Fruit fly (Drosophila melanogaster): ENCODE results near the gene Stip1.
A peak's percentile ranks its signal among the peaks of the same experiment; 100 is the strongest.

Stip1 gene

dm6 chr2L:306188-306927 lies 11.4 kb downstream of the Stip1 start (continued):
- TF ChIP-seq CG10979 (tag; optimal IDR thresholded peaks at IDR 0.05), result no peak
- TF ChIP-seq Mad (GFP tag; optimal IDR thresholded peaks at IDR 0.05), result no peak
- TF ChIP-seq lilli (GFP tag; optimal IDR thresholded peaks at IDR 0.05), result no peak
- TF ChIP-seq vvl (GFP tag; IDR thresholded peaks at IDR 0.05), result no peak
- no peak for TF ChIP-seq pita (GFP tag; optimal IDR thresholded peaks at IDR 0.05)
- TF ChIP-seq CG42726 (GFP tag; IDR thresholded peaks at IDR 0.05; ENCODE audit: partially characterized antibody), result no peak
- TF ChIP-seq Ada2b (GFP tag; IDR thresholded peaks at IDR 0.05), result no peak
- no peak for TF ChIP-seq onecut (GFP tag; IDR thresholded peaks at IDR 0.05)
- peak; percentile 36 to 77 for TF ChIP-seq Trl (optimal IDR thresholded peaks at IDR 0.05)
- no peak for TF ChIP-seq Trl (GFP tag; optimal IDR thresholded peaks at IDR 0.05)
- no peak for TF ChIP-seq CG9797 (GFP tag; optimal IDR thresholded peaks at IDR 0.05)
- no peak for TF ChIP-seq ap (GFP tag; IDR thresholded peaks at IDR 0.05)
- TF ChIP-seq zen (tag; optimal IDR thresholded peaks at IDR 0.05), result no peak
- TF ChIP-seq CG14667 (GFP tag; IDR thresholded peaks at IDR 0.05), result no peak
- TF ChIP-seq CG10462 (GFP tag; optimal IDR thresholded peaks at IDR 0.05), result no peak
- no peak for TF ChIP-seq Atf6 (GFP tag; IDR thresholded peaks at IDR 0.05)
- TF ChIP-seq Six4 (GFP tag; optimal IDR thresholded peaks at IDR 0.05), result no peak
- peak; percentile 23 for TF ChIP-seq slbo (GFP tag; IDR thresholded peaks at IDR 0.05)
- no peak for TF ChIP-seq CG11456 (GFP tag; IDR thresholded peaks at IDR 0.05)
- TF ChIP-seq ham (GFP tag; IDR thresholded peaks at IDR 0.05), result no peak
- no peak for TF ChIP-seq CG4854 (GFP tag; optimal IDR thresholded peaks at IDR 0.05)
- TF ChIP-seq pros (GFP tag; optimal IDR thresholded peaks at IDR 0.05), result no peak
- TF ChIP-seq stc (GFP tag; IDR thresholded peaks at IDR 0.05), result 0 out of 2 replicates have a peak, but pooled peaks have one; percentile 2
- no peak for TF ChIP-seq CG4360 (GFP tag; IDR thresholded peaks at IDR 0.05)
- peak; percentile 79; the same call in 1 of the 4 replicates for TF ChIP-seq chinmo (GFP tag; IDR thresholded peaks at IDR 0.05; ENCODE audit: partially characterized antibody)
- TF ChIP-seq CG1603 (tag; optimal IDR thresholded peaks at IDR 0.05), result no peak
- TF ChIP-seq CG4424 (GFP tag; optimal IDR thresholded peaks at IDR 0.05), result no peak
- no peak for TF ChIP-seq CG2129 (GFP tag; IDR thresholded peaks at IDR 0.05; ENCODE audit: partially characterized antibody)
- TF ChIP-seq wdn (GFP tag; IDR thresholded peaks at IDR 0.05), result no peak
- no peak for TF ChIP-seq Elba2 (GFP tag; optimal IDR thresholded peaks at IDR 0.05)
- no peak for TF ChIP-seq Gug (GFP tag; IDR thresholded peaks at IDR 0.05)
- TF ChIP-seq tll (GFP tag; optimal IDR thresholded peaks at IDR 0.05), result no peak
- no peak for TF ChIP-seq gem (tag; optimal IDR thresholded peaks at IDR 0.05)
- no peak for TF ChIP-seq CG16815 (GFP tag; optimal IDR thresholded peaks at IDR 0.05)
- TF ChIP-seq CG11560 (tag; IDR thresholded peaks at IDR 0.05), result no peak
- no peak for TF ChIP-seq Fer2 (tag; optimal IDR thresholded peaks at IDR 0.05)
- TF ChIP-seq tx (GFP tag; optimal IDR thresholded peaks at IDR 0.05), result no peak
- no peak for TF ChIP-seq luna (GFP tag; optimal IDR thresholded peaks at IDR 0.05)
- TF ChIP-seq CG1529 (GFP tag; optimal IDR thresholded peaks at IDR 0.05), result no peak
- no peak for TF ChIP-seq Dbx (GFP tag; IDR thresholded peaks at IDR 0.05)
- TF ChIP-seq ken (GFP tag; IDR thresholded peaks at IDR 0.05), result no peak
- no peak for TF ChIP-seq CG9727 (GFP tag; optimal IDR thresholded peaks at IDR 0.05)
- TF ChIP-seq Atf3 (GFP tag; optimal IDR thresholded peaks at IDR 0.05), result no peak
- TF ChIP-seq hth (optimal IDR thresholded peaks at IDR 0.05), result no peak
- TF ChIP-seq CG16863 (GFP tag; optimal IDR thresholded peaks at IDR 0.05), result no peak
- peak; percentile 14; the same call in 1 of the 2 replicates for TF ChIP-seq CG32532 (GFP tag; IDR thresholded peaks at IDR 0.05)
- no peak for TF ChIP-seq so (GFP tag; IDR thresholded peaks at IDR 0.05)
- no peak for TF ChIP-seq CG18011 (GFP tag; optimal IDR thresholded peaks at IDR 0.05)
- no peak for TF ChIP-seq Poxn (GFP tag; IDR thresholded peaks at IDR 0.05)
- peak; percentile 44; the same call in 2 of the 3 replicates for TF ChIP-seq ci (GFP tag; IDR thresholded peaks at IDR 0.05)
- no peak for TF ChIP-seq pum (GFP tag; optimal IDR thresholded peaks at IDR 0.05)
- no peak for TF ChIP-seq CG13894 (tag; optimal IDR thresholded peaks at IDR 0.05)
